Worm (Caenorhabditis elegans): ENCODE data around the gene R11A8.1.

The R11A8.1 gene

DNA sequence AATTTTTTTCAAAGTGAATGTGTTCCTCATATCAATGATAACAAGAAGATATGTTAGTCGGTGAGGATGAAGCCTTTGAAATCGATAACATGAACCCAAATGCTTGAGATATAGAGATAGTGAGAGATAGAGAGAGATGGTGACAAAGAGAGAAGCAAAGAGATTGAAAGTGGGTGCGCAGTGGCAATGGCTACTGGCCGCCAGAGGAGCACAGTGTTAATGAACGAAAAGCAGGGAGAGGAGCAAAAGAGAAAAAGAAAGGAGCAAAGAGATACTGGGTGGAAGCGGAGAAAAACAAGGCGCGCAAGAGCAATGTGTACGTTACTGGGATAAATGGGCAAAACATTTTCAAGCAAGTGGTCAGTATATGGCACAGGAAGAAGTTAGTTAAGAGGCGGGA, 12.4 kb downstream of the R11A8.1 start (continued):
- no peak for TF ChIP-seq gmeb-2 (tag; optimal IDR thresholded peaks at IDR 0.05)
- no peak for TF ChIP-seq nhr-232 (tag; optimal IDR thresholded peaks at IDR 0.05)
- TF ChIP-seq ceh-30 (tag; optimal IDR thresholded peaks at IDR 0.05) = no peak
- TF ChIP-seq unc-42 (tag; optimal IDR thresholded peaks at IDR 0.05) = peak; percentile 40
- TF ChIP-seq tbx-2 (tag; optimal IDR thresholded peaks at IDR 0.05) = peak; percentile 58
- no peak for TF ChIP-seq hlh-15 (tag; optimal IDR thresholded peaks at IDR 0.05)
- TF ChIP-seq ama-1 (optimal IDR thresholded peaks at IDR 0.05) = no peak

DNA sequence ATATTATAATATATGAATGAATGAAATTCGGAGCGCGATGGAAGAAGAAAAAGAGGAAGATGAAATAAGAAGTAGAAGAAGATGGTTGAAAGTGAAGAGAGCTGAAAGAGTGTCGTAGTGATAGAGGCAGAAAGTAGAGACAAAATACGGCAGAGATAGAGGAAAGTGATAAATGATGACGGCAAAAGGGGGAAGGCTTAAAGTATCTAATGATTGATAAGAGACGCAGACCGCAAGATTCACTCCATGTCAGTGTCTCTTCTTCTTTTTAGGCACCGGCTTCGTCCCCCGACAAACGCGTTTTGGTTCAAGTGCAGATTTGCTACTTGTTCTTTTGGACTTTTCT, 14.6 kb downstream of the R11A8.1 start:
- TF ChIP-seq ceh-45 (GFP tag; IDR thresholded peaks at IDR 0.05) (no peak), ceh-22 (tag; optimal IDR thresholded peaks at IDR 0.05) (peak; percentile 6), pros-1 (tag; optimal IDR thresholded peaks at IDR 0.05) (peak; percentile 49), elt-2 (tag; optimal IDR thresholded peaks at IDR 0.05) (peak; percentile 59), fax-1 (tag; optimal IDR thresholded peaks at IDR 0.05) (no peak), dve-1 (tag; optimal IDR thresholded peaks at IDR 0.05) (peak; percentile 61), pag-3 (tag; optimal IDR thresholded peaks at IDR 0.05; ENCODE audit: borderline replicate concordance) (no peak), ceh-18 (tag; optimal IDR thresholded peaks at IDR 0.05) (peak; percentile 13), nhr-232 (tag; optimal IDR thresholded peaks at IDR 0.05) (no peak), unc-55 (GFP tag; optimal IDR thresholded peaks at IDR 0.05) (peak; percentile 57)

DNA sequence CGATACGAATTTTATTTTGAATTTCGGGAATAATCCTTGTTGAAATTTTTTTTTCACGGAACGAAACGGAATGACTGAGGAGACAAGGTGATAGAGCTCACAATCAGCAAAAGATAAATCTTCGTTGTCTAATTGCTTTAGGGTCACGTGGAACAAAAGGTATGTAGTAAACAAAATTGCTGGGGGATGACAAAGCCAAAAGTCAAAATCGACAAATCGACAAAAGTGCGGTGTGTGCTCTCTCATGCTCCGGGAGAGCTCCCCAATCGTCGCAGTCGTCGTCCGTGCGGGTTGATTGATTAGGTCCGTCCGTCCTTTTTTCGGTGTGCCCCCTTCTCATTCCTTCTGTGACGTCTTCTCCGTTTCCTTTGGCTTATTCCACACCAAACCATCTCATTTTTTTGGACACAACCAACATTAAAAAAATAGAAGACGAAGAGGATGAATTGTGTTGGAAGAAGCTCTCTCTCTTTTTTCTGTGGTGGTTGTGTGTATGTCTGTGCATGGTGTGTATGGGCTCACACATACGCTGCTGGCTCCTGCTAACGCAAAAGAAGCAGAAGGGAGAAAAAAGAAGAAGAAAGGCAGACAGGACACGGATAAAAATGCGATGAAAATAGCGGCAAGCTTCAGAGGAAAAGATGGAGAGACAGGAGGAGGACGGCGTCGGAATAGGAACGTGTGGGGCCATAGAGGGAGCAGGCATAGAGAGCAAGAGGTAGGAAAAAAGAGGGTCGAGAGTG, 15.2 kb downstream of the R11A8.1 start:
- peak; percentile 35 for TF ChIP-seq sox-4 (tag; optimal IDR thresholded peaks at IDR 0.05)
- TF ChIP-seq elt-2 (tag; optimal IDR thresholded peaks at IDR 0.05) = no peak
- TF ChIP-seq ttx-3 (tag; optimal IDR thresholded peaks at IDR 0.05) = no peak
- no peak for TF ChIP-seq ceh-45 (GFP tag; IDR thresholded peaks at IDR 0.05)
- peak; percentile 29 for TF ChIP-seq ref-2 (tag; optimal IDR thresholded peaks at IDR 0.05)
- peak; percentile 64 for TF ChIP-seq fax-1 (tag; optimal IDR thresholded peaks at IDR 0.05)
- TF ChIP-seq ceh-34 (tag; optimal IDR thresholded peaks at IDR 0.05) = peak; percentile 35
- peak; percentile 68 for TF ChIP-seq ceh-18 (tag; optimal IDR thresholded peaks at IDR 0.05)
- TF ChIP-seq ceh-31 (tag; optimal IDR thresholded peaks at IDR 0.05) = peak; percentile 55
- peak; percentile 26 for TF ChIP-seq sdc-2 (tag; optimal IDR thresholded peaks at IDR 0.05)
- no peak for TF ChIP-seq hlh-30 (tag; optimal IDR thresholded peaks at IDR 0.05; ENCODE audit: insufficient read depth)
- peak; percentile 37 for TF ChIP-seq unc-42 (tag; optimal IDR thresholded peaks at IDR 0.05)
- no peak for TF ChIP-seq unc-3 (GFP tag; conservative IDR thresholded peaks at IDR 0.05)
- TF ChIP-seq unc-3 (tag; optimal IDR thresholded peaks at IDR 0.05) = no peak
- no peak for TF ChIP-seq ztf-16 (tag; optimal IDR thresholded peaks at IDR 0.05)
- peak; percentile 63 for TF ChIP-seq nfya-1 (tag; optimal IDR thresholded peaks at IDR 0.05)
- peak; percentile 52 for TF ChIP-seq pqm-1 (tag; optimal IDR thresholded peaks at IDR 0.05)

DNA sequence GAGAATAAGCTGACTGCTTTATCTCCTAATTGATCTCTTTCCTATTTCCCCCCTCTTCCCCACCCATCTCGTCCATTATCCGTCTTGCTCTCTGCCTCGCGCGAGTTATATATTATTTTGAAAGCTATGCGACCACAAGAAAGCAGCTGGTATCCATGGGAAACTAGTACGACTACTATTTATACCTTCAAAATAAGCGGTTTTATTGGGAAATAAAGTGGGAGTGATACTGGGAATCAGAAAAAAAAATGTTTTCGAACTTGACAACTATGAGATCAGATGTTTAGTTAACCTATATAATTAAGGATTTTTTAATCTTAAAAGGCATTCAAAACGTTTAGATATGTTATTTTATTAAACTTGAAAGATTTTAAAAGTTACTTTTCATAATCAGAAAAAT, 17.3 kb downstream of the R11A8.1 start:
- TF ChIP-seq pag-3 (tag; optimal IDR thresholded peaks at IDR 0.05; ENCODE audit: borderline replicate concordance) (no peak), hlh-8 (tag; optimal IDR thresholded peaks at IDR 0.05) (no peak), odd-2 (tag; optimal IDR thresholded peaks at IDR 0.05) (no peak), ceh-34 (tag; optimal IDR thresholded peaks at IDR 0.05) (no peak), ceh-18 (tag; optimal IDR thresholded peaks at IDR 0.05) (no peak), ets-4 (tag; optimal IDR thresholded peaks at IDR 0.05) (no peak), zip-5 (tag; optimal IDR thresholded peaks at IDR 0.05) (no peak)

DNA sequence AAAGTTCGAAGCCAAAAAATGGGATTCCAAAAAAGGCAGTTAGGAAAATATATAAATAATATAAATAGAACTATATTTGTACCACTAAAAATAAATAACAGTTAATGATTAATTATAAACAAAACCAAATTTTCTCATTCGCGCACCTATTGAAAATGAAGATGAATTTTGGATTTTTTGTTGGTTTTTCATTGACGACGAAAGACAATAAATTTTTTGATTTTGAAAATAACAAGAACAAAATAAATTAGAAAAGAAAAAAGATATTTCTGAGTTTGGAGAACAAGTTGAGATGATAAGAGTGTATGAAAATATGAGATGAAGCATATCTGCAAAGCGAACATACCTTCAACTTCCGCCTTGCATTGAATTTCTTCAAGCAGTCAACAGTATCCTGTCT, 19.7 kb downstream of the R11A8.1 start:
- no peak for TF ChIP-seq sdc-2 (tag; optimal IDR thresholded peaks at IDR 0.05)

DNA sequence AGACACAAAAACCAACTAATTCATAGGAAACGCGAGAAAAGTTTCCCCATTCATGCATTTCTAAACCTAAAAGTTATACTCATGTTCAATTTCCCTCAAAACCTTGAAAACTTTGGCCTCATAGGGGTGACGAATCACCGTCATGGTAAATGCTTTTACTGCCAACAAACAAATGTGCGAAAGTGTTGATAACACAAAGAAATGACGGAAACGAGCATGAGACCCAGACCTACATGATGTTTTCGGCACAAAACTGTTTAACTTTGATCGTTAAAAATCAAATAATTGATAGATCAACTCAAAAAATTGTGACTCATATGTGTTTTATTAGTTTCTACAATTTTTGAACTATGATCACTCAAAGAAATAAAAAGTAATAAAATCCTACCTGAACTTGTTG, 25.1 kb downstream of the R11A8.1 start:
- TF ChIP-seq rnt-1 (tag; optimal IDR thresholded peaks at IDR 0.05) = no peak
- no peak for TF ChIP-seq ceh-30 (tag; optimal IDR thresholded peaks at IDR 0.05)
- TF ChIP-seq ceh-48 (tag; optimal IDR thresholded peaks at IDR 0.05) = no peak
- TF ChIP-seq ceh-14 (tag; optimal IDR thresholded peaks at IDR 0.05) = no peak
- TF ChIP-seq madf-2 (tag; optimal IDR thresholded peaks at IDR 0.05) = no peak
- TF ChIP-seq sox-4 (tag; optimal IDR thresholded peaks at IDR 0.05) = no peak
- no peak for TF ChIP-seq hlh-6 (tag; optimal IDR thresholded peaks at IDR 0.05)
- TF ChIP-seq unc-42 (tag; optimal IDR thresholded peaks at IDR 0.05) = no peak
- no peak for TF ChIP-seq pha-2 (tag; optimal IDR thresholded peaks at IDR 0.05)
- TF ChIP-seq ttx-3 (tag; optimal IDR thresholded peaks at IDR 0.05) = no peak
- TF ChIP-seq fkh-6 (tag; optimal IDR thresholded peaks at IDR 0.05) = no peak
- no peak for TF ChIP-seq gmeb-2 (tag; optimal IDR thresholded peaks at IDR 0.05)
- TF ChIP-seq lin-11 (tag; optimal IDR thresholded peaks at IDR 0.05) = no peak
- TF ChIP-seq ets-4 (tag; optimal IDR thresholded peaks at IDR 0.05) = no peak
